Fruit fly (Drosophila melanogaster): ENCODE measurements around the gene Oatp74D.

- TF ChIP-seq CG9139 (GFP tag; optimal IDR thresholded peaks at IDR 0.05) (no peak), CG32006 (GFP tag; optimal IDR thresholded peaks at IDR 0.05) (no peak), Eip93F (GFP tag; optimal IDR thresholded peaks at IDR 0.05) (no peak), esn (GFP tag; optimal IDR thresholded peaks at IDR 0.05) (no peak), achi (GFP tag; optimal IDR thresholded peaks at IDR 0.05) (no peak), Ets21C (GFP tag; optimal IDR thresholded peaks at IDR 0.05) (no peak)
These were observed 7.0 kb downstream of the Oatp74D start for dm6 chr3L:17493807-17494404.

All from whole organism, prepupa.